Fruit fly (Drosophila melanogaster): ENCODE results near the gene spidey.

The spidey gene

DNA sequence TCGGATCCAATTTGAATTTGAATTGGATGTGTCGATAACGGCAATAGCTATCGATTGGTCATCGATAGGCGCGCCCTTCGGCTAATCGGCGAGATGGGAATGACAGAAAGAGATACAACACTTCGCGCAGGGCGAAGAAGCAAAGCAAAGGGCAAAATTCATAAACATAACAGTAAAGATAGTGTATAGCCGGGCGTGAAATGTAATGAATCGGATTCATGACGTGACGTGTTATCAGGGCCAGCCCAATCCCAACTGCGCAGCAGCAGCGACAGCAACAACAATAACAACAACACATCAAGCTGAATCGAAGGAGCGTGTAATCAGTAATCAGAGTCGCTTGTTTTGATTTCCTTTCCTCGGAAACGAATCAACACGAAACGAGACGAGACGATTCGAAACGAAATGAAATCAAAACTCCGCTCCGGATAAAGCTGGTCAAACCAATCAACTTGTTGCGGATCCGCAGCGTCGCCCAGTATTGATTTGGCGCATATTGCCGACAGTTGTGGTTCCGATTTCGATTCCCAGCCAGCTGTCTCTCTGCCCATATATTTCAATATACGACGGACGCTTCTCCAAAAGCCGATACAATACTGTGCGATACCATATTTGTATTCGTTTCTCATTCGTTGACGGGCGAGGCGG is 3.4 kb downstream of the spidey start, which contains the start of gene snz (continued):
- TF ChIP-seq Met (GFP tag; optimal IDR thresholded peaks at IDR 0.05) (no peak), Eip93F (GFP tag; optimal IDR thresholded peaks at IDR 0.05) (no peak), Sox15 (GFP tag; optimal IDR thresholded peaks at IDR 0.05) (no peak)

DNA sequence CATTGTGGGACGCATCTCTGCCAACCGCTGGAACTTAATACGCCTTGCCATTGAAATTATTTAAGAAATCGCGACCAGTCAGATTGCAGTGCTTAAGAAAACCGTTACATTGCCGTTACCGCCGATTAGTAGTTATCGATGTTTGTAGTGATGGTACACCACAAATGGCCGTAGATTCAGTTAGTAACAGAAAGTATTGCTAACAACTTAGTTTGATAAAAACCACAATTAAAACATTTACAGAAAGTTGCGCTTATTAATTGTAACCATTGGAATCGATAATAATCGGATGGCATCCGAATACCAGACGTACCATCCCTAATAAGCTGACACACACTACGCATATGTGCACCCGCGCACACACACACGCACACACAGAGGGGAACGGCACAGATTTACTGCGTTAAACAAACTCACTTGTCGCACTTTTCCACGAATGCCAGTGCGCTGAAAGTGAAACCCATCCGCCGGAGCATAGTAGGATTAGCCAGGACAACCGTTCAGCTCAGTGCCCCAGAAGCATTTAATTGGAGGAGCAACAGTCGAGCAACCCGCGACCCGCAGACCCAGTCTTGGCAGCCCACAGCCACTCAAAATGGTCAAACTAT is 11.5 kb downstream of the spidey start, which contains the start of the genes hdm and Ykt6:
hdm (minus strand) TSS at position 51 of the 608 bp plus-strand sequence.
Ykt6 (plus strand) TSS at position 329 of the 608 bp plus-strand sequence.
- TF ChIP-seq esn (GFP tag; optimal IDR thresholded peaks at IDR 0.05) (peak; percentile 80), CG1621 (tag; optimal IDR thresholded peaks at IDR 0.05) (peak; percentile 57), CG7368 (GFP tag; optimal IDR thresholded peaks at IDR 0.05) (peak; percentile 70), achi (GFP tag; optimal IDR thresholded peaks at IDR 0.05) (peak; percentile 74), Sox15 (GFP tag; optimal IDR thresholded peaks at IDR 0.05) (peak; percentile 55), Ets96B (tag; optimal IDR thresholded peaks at IDR 0.05) (peak; percentile 62), CG11762 (GFP tag; optimal IDR thresholded peaks at IDR 0.05; ENCODE audit: insufficient read depth) (peak; percentile 35), eg (GFP tag; IDR thresholded peaks at IDR 0.05) (no peak; the same call in 2 of the 3 replicates), Gug (GFP tag; IDR thresholded peaks at IDR 0.05) (peak; percentile 59), CG31627 (GFP tag; optimal IDR thresholded peaks at IDR 0.05) (peak; percentile 79), CG8319 (GFP tag; optimal IDR thresholded peaks at IDR 0.05) (peak; percentile 45), acj6 (GFP tag; optimal IDR thresholded peaks at IDR 0.05) (peak; percentile 71), CG9139 (GFP tag; optimal IDR thresholded peaks at IDR 0.05) (no peak), fkh (GFP tag; optimal IDR thresholded peaks at IDR 0.05) (peak; percentile 77), Ets21C (GFP tag; optimal IDR thresholded peaks at IDR 0.05) (peak; percentile 65), cyc (GFP tag; optimal IDR thresholded peaks at IDR 0.05) (peak; percentile 81), CG6792 (GFP tag; optimal IDR thresholded peaks at IDR 0.05) (peak; percentile 63), CG15336 (GFP tag; IDR thresholded peaks at IDR 0.05) (peak; percentile 52; the same call in 1 of the 2 replicates), Lpt (GFP tag; optimal IDR thresholded peaks at IDR 0.05) (peak; percentile 27), Eip78C (GFP tag) (peak; percentile 82), vri (GFP tag; optimal IDR thresholded peaks at IDR 0.05) (no peak), CG3032 (tag; optimal IDR thresholded peaks at IDR 0.05) (peak; percentile 64), CG34406 (GFP tag; optimal IDR thresholded peaks at IDR 0.05) (no peak), Sox14 (GFP tag; optimal IDR thresholded peaks at IDR 0.05) (peak; percentile 73), CG11294 (GFP tag; IDR thresholded peaks at IDR 0.05) (peak; percentile 45; the same call in 1 of the 2 replicates), fd85E (GFP tag; optimal IDR thresholded peaks at IDR 0.05) (no peak), fd59A (GFP tag; optimal IDR thresholded peaks at IDR 0.05) (peak; percentile 28), svp (GFP tag) (peak; percentile 85), CG4318 (GFP tag; optimal IDR thresholded peaks at IDR 0.05) (no peak), lz (GFP tag; optimal IDR thresholded peaks at IDR 0.05) (peak; percentile 80), Hr38 (GFP tag; optimal IDR thresholded peaks at IDR 0.05) (peak; percentile 23), Blimp-1 (GFP tag; optimal IDR thresholded peaks at IDR 0.05) (no peak), CG6808 (GFP tag; optimal IDR thresholded peaks at IDR 0.05) (no peak), topi (GFP tag; optimal IDR thresholded peaks at IDR 0.05) (peak; percentile 78), dsx (GFP tag; optimal IDR thresholded peaks at IDR 0.05; ENCODE audit: poor library complexity, severe bottlenecking) (peak; percentile 25), CG11902 (GFP tag; optimal IDR thresholded peaks at IDR 0.05) (peak; percentile 27), CG8119 (GFP tag; IDR thresholded peaks at IDR 0.05) (no peak), net (GFP tag; optimal IDR thresholded peaks at IDR 0.05) (peak; percentile 55), CG10631 (GFP tag; optimal IDR thresholded peaks at IDR 0.05) (peak; percentile 81)
